Fruit fly (Drosophila melanogaster) whole organism, wandering third instar larva: Measurements from ENCODE around the gene ham.

Source experiments
- Dfd ChIP-seq: fragments of >200 bp; optimal IDR thresholded peaks from 2 replicates; lab custom pipeline; 2017; ENCODE audit warnings: missing biosample characterization, missing genetic modification characterization
- Hnf4 ChIP-seq: fragments of 200-800 bp; sonication (Bioruptor generic); optimal IDR thresholded peaks from 2 replicates; lab custom pipeline; 2016; ENCODE audit warnings: missing biosample characterization, mild to moderate bottlenecking, missing genetic modification characterization
- Hr78 ChIP-seq: fragments of >200 bp; optimal IDR thresholded peaks from 2 replicates; lab custom pipeline; 2017; ENCODE audit warnings: missing biosample characterization, missing genetic modification characterization
- lola ChIP-seq: fragments of >200 bp; optimal IDR thresholded peaks from 2 replicates; lab custom pipeline; 2017; ENCODE audit warnings: missing biosample characterization, missing genetic modification characterization
- psq ChIP-seq: fragments of 200-800 bp; sonication (Bioruptor generic); optimal IDR thresholded peaks from 3 replicates; lab custom pipeline; 2017; ENCODE audit warnings: missing biosample characterization, mild to moderate bottlenecking, missing genetic modification characterization, moderate library complexity

dm6 chr2L:18792806-18793205, at the start of gene ham:
- TF ChIP-seq Dfd (GFP tag; lab: Kevin White, UChicago) = no peak
- TF ChIP-seq Hr78 (GFP tag; lab: Kevin White, UChicago) = no peak
- TF ChIP-seq lola (GFP tag; lab: Kevin White, UChicago) = no peak
- no peak for TF ChIP-seq psq (GFP tag; lab: Kevin White, UChicago)
- TF ChIP-seq Hnf4 (GFP tag; lab: Kevin White, UChicago) = no peak
